Worm (Caenorhabditis elegans): Measurements from ENCODE around the gene sto-6.

DNA sequence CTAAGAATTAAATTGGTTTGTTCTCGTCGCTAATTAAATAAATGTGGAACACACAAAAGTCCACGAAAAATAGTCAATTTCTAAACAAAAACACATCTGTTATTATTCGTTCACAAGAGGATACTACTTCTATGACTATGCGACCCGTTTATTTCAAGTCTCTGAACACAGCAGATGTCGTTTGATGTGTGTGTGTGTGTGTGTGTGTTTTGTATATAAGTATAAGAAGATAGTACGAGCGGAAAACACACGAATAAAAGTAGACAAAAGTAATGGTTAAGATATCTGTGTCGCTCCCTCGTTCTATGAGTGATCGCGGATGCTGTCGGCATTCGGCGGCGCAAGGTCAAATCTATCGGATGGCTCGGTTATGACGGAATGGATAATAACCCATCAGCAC lies 33.4 kb upstream of the sto-6 start:
- no peak for TF ChIP-seq elt-3 (tag; optimal IDR thresholded peaks at IDR 0.05)
- no peak for TF ChIP-seq nhr-12 (tag; optimal IDR thresholded peaks at IDR 0.05)
- no peak for TF ChIP-seq unc-62 (GFP tag; optimal IDR thresholded peaks at IDR 0.05)
- TF ChIP-seq mab-5 (tag; optimal IDR thresholded peaks at IDR 0.05) = no peak
- no peak for TF ChIP-seq nhr-237 (tag; optimal IDR thresholded peaks at IDR 0.05)
- no peak for TF ChIP-seq sptf-1 (tag; optimal IDR thresholded peaks at IDR 0.05)
- no peak for TF ChIP-seq unc-39 (tag; optimal IDR thresholded peaks at IDR 0.05)
- no peak for TF ChIP-seq lin-13 (tag; optimal IDR thresholded peaks at IDR 0.05)
- TF ChIP-seq nhr-28 (tag; optimal IDR thresholded peaks at IDR 0.05) = no peak
- TF ChIP-seq ces-1 (GFP tag; optimal IDR thresholded peaks at IDR 0.05) = peak; percentile 24
- no peak for TF ChIP-seq flh-1 (GFP tag; optimal IDR thresholded peaks at IDR 0.05)
- no peak for TF ChIP-seq nhr-2 (tag; optimal IDR thresholded peaks at IDR 0.05)
- no peak for TF ChIP-seq tbx-8 (GFP tag; optimal IDR thresholded peaks at IDR 0.05)
